Worm (Caenorhabditis elegans): Measurements from ENCODE around the gene F45H10.2.

DNA sequence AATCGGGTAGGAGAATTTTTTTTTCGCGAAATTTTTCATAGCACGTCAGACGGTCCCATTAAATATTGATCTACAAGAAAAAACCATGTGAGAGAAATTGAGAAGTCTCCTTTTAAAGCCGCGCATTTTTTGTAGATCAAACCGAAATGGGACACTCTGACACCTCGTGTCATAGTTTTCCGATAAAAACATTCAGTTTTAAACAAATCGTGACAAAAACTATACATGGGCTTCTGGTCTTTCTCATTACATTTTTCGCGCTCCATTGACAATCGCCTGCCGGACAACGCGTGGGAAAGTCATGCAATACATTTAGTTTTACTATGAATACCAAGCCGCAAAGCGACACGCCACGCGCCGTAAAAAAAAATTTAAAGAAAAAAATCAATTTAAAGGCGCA lies 12.5 kb upstream of the F45H10.2 start:
- TF ChIP-seq unc-39 (tag; optimal IDR thresholded peaks at IDR 0.05) (no peak), nhr-129 (tag; optimal IDR thresholded peaks at IDR 0.05) (no peak), snpc-4 (tag; optimal IDR thresholded peaks at IDR 0.05) (no peak), nhr-77 (tag; optimal IDR thresholded peaks at IDR 0.05) (no peak), unc-62 (GFP tag; optimal IDR thresholded peaks at IDR 0.05) (no peak), unc-55 (GFP tag; optimal IDR thresholded peaks at IDR 0.05) (no peak), ceh-82 (tag; optimal IDR thresholded peaks at IDR 0.05) (no peak), ceh-16 (tag; optimal IDR thresholded peaks at IDR 0.05) (no peak)

All from whole organism, L2 larva.